Fruit fly (Drosophila melanogaster) whole organism, embryonic: ENCODE measurements around the gene Srg3.
A peak's percentile ranks its signal among the peaks of the same experiment; 100 is the strongest.

ENCODE experiments used
- ATbp ChIP-seq: fragments of 200-800 bp; sonication (Bioruptor generic); optimal IDR thresholded peaks from 2 replicates; lab custom pipeline; 2017; ENCODE audit warnings: missing biosample characterization, mild to moderate bottlenecking, missing genetic modification characterization, missing genetic modification reagents
- CG10366 ChIP-seq: fragments of 200-800 bp; sonication (Bioruptor generic); IDR thresholded peaks from 2 replicates; pipeline ENCODE4 v1.3.6; 2022; ENCODE audit warnings: missing biosample characterization, missing genetic modification characterization
- CG10431 ChIP-seq: fragments of 200-800 bp; sonication (Bioruptor generic); optimal IDR thresholded peaks from 3 replicates; lab custom pipeline; 2018; ENCODE audit warnings: missing biosample characterization, mild to moderate bottlenecking, missing genetic modification characterization
- CG10979 ChIP-seq: fragments of 200-800 bp; sonication (Bioruptor generic); optimal IDR thresholded peaks from 2 replicates; lab custom pipeline; 2018; ENCODE audit warnings: missing biosample characterization, mild to moderate bottlenecking, missing genetic modification characterization, moderate library complexity
- CG11247 ChIP-seq: fragments of 200-800 bp; sonication (Bioruptor generic); IDR thresholded peaks from 2 replicates; pipeline ENCODE4 v1.3.6; 2022; ENCODE audit warnings: missing biosample characterization, missing genetic modification characterization
- CG12744 ChIP-seq: fragments of 200-800 bp; sonication (Bioruptor generic); optimal IDR thresholded peaks from 2 replicates; lab custom pipeline; 2016; ENCODE audit warnings: missing biosample characterization, missing genetic modification characterization
- CG13424 ChIP-seq: fragments of 200-800 bp; sonication (Bioruptor generic); optimal IDR thresholded peaks from 2 replicates; lab custom pipeline; 2019; ENCODE audit warnings: missing biosample characterization, mild to moderate bottlenecking, missing genetic modification characterization, moderate library complexity
- CG17328 ChIP-seq: fragments of 200-800 bp; sonication (Bioruptor generic); IDR thresholded peaks from 2 replicates; pipeline ENCODE4 v1.3.6; 2022; ENCODE audit warnings: missing biosample characterization, missing genetic modification characterization
- CG2889 ChIP-seq: fragments of 200-800 bp; sonication (Bioruptor generic); IDR thresholded peaks from 3 replicates; pipeline ENCODE4 v1.3.6; 2022; ENCODE audit warnings: missing biosample characterization, missing genetic modification characterization
- CG30020 ChIP-seq: fragments of 200-800 bp; optimal IDR thresholded peaks from 2 replicates; lab custom pipeline; 2019; ENCODE audit warnings: missing biosample characterization, mild to moderate bottlenecking, missing genetic modification characterization, moderate library complexity
- CG3065 ChIP-seq: fragments of 200-800 bp; sonication (Bioruptor generic); optimal IDR thresholded peaks from 2 replicates; lab custom pipeline; 2016; ENCODE audit warnings: missing biosample characterization, missing genetic modification characterization
- CG32772 ChIP-seq: fragments of 200-800 bp; sonication (Bioruptor generic); IDR thresholded peaks from 2 replicates; pipeline ENCODE4 v1.3.6; 2022; ENCODE audit warnings: missing biosample characterization, missing genetic modification characterization
- CG4730 ChIP-seq: fragments of 200-800 bp; sonication (Bioruptor generic); IDR thresholded peaks from 2 replicates; pipeline ENCODE4 v1.3.6; 2022; ENCODE audit warnings: missing biosample characterization, missing genetic modification characterization
- CG7786 ChIP-seq: fragments of 200-800 bp; sonication (Bioruptor generic); optimal IDR thresholded peaks from 2 replicates; lab custom pipeline; 2016; ENCODE audit warnings: missing biosample characterization, missing genetic modification characterization
- Chrac-16 ChIP-seq: fragments of 200-800 bp; sonication (Bioruptor generic); optimal IDR thresholded peaks from 3 replicates; lab custom pipeline; 2016; ENCODE audit warnings: missing biosample characterization, missing genetic modification characterization
- Dek ChIP-seq: fragments of 200-800 bp; sonication (Bioruptor generic); optimal IDR thresholded peaks from 3 replicates; lab custom pipeline; 2019; ENCODE audit warnings: missing biosample characterization, mild to moderate bottlenecking, missing genetic modification characterization, moderate library complexity
- Dp ChIP-seq: fragments of 200-800 bp; sonication (Bioruptor generic); optimal IDR thresholded peaks from 2 replicates; lab custom pipeline; 2018; ENCODE audit warnings: missing biosample characterization, mild to moderate bottlenecking, missing genetic modification characterization, moderate library complexity
- E2f2 ChIP-seq: fragments of 200-800 bp; sonication (Bioruptor generic); IDR thresholded peaks from 2 replicates; pipeline ENCODE4 v1.3.6; 2022; ENCODE audit warnings: missing biosample characterization, missing genetic modification characterization
- Fer3 ChIP-seq: fragments of 200-800 bp; sonication (Bioruptor generic); optimal IDR thresholded peaks from 2 replicates; lab custom pipeline; 2018; ENCODE audit warnings: missing biosample characterization, mild to moderate bottlenecking, missing genetic modification characterization, moderate library complexity
- HmgZ ChIP-seq: fragments of 200-800 bp; sonication (Bioruptor generic); optimal IDR thresholded peaks from 2 replicates; lab custom pipeline; 2018; ENCODE audit warnings: missing biosample characterization, mild to moderate bottlenecking, missing genetic modification characterization
- Lhr ChIP-seq: fragments of 200-800 bp; sonication (Bioruptor generic); optimal IDR thresholded peaks from 3 replicates; lab custom pipeline; 2017; ENCODE audit warnings: mild to moderate bottlenecking, missing biosample characterization, missing genetic modification reagents, missing genetic modification characterization
- MTF-1 ChIP-seq: fragments of 200-800 bp; sonication (Bioruptor generic); optimal IDR thresholded peaks from 2 replicates; lab custom pipeline; 2018; ENCODE audit warnings: missing biosample characterization, mild to moderate bottlenecking, missing genetic modification characterization, borderline replicate concordance
- Med ChIP-seq: fragments of 200-800 bp; sonication (Bioruptor generic); peaks from one replicate; lab custom pipeline; 2016; ENCODE audit warnings: missing biosample characterization, missing genetic modification characterization, mild to moderate bottlenecking, inconsistent platforms, moderate library complexity
- NC2β ChIP-seq: fragments of 200-800 bp; sonication (Bioruptor generic); optimal IDR thresholded peaks from 2 replicates; lab custom pipeline; 2016; ENCODE audit warnings: missing biosample characterization, missing genetic modification characterization
- NK7.1 ChIP-seq: fragments of 200-800 bp; sonication (Bioruptor generic); optimal IDR thresholded peaks from 3 replicates; lab custom pipeline; 2016; ENCODE audit warnings: missing biosample characterization, missing genetic modification characterization
- Rx ChIP-seq: fragments of 200-800 bp; sonication (Bioruptor generic); IDR thresholded peaks from 2 replicates; pipeline ENCODE4 v1.3.6; 2022; ENCODE audit warnings: missing biosample characterization, missing genetic modification characterization
- Scr ChIP-seq: fragments of 200-800 bp; sonication (Bioruptor generic); IDR thresholded peaks from 2 replicates; pipeline ENCODE4 v1.3.6; 2022; ENCODE audit warnings: missing biosample characterization, missing genetic modification characterization; ENCODE audit not compliant: partially characterized antibody
- Sin3A ChIP-seq: fragments of >200 bp; optimal IDR thresholded peaks from 2 replicates; lab custom pipeline; 2018
- Taf1 ChIP-seq: fragments of 200-800 bp; sonication (Bioruptor generic); IDR thresholded peaks from 2 replicates; pipeline ENCODE4 v1.3.6; 2022; ENCODE audit warnings: missing biosample characterization, missing genetic modification characterization
- ac ChIP-seq: fragments of 200-800 bp; sonication (Bioruptor generic); optimal IDR thresholded peaks from 3 replicates; lab custom pipeline; 2017; ENCODE audit warnings: missing biosample characterization, mild to moderate bottlenecking, missing genetic modification characterization
- bowl ChIP-seq: fragments of 200-800 bp; sonication (Bioruptor generic); IDR thresholded peaks from 2 replicates; pipeline ENCODE4 v1.3.6; 2022; ENCODE audit warnings: missing biosample characterization, missing genetic modification characterization
- chif ChIP-seq, 2 experiments: fragments of 200-800 bp; sonication (Bioruptor generic); optimal IDR thresholded peaks; 3 replicates each; lab custom pipeline; 2016; ENCODE audit warnings: missing biosample characterization in 2 of 2, missing genetic modification characterization in 2 of 2
- chn ChIP-seq: fragments of 200-800 bp; sonication (Bioruptor generic); optimal IDR thresholded peaks from 2 replicates; lab custom pipeline; 2016; ENCODE audit warnings: missing biosample characterization, missing genetic modification characterization
- disco-r ChIP-seq: fragments of 200-800 bp; sonication (Bioruptor generic); optimal IDR thresholded peaks from 2 replicates; lab custom pipeline; 2016; ENCODE audit warnings: missing biosample characterization, missing genetic modification characterization
- dpn ChIP-seq, 2 experiments: fragments of 200-800 bp; sonication (Bioruptor generic); optimal IDR thresholded peaks; 3 replicates each; lab custom pipeline; 2016; ENCODE audit warnings: missing biosample characterization in 2 of 2, missing genetic modification characterization in 2 of 2
- dysf ChIP-seq: fragments of 200-800 bp; sonication (Bioruptor generic); IDR thresholded peaks from 3 replicates; pipeline ENCODE4 v1.3.6; 2022; ENCODE audit warnings: missing biosample characterization, missing genetic modification characterization
- en ChIP-seq: fragments of 200-800 bp; sonication (Bioruptor generic); optimal IDR thresholded peaks from 2 replicates; lab custom pipeline; 2016; ENCODE audit warnings: missing biosample characterization, missing genetic modification characterization
- ewg ChIP-seq: fragments of 200-800 bp; sonication (Bioruptor generic); optimal IDR thresholded peaks from 3 replicates; lab custom pipeline; 2017; ENCODE audit warnings: mild to moderate bottlenecking, missing biosample characterization, missing genetic modification reagents, missing genetic modification characterization
- fd102C ChIP-seq: fragments of 200-800 bp; sonication (Bioruptor generic); optimal IDR thresholded peaks from 2 replicates; lab custom pipeline; 2018; ENCODE audit warnings: missing biosample characterization, mild to moderate bottlenecking, missing genetic modification characterization, moderate library complexity
- lov ChIP-seq, 2 experiments: fragments of 200-800 bp in 1 of 2; fragments of >200 bp in 1 of 2; sonication (Bioruptor generic) in 1 of 2; IDR thresholded peaks in 1 of 2; optimal IDR thresholded peaks in 1 of 2; 2 replicates in 1 of 2; 3 replicates in 1 of 2; pipeline versions ENCODE4 v1.3.6 to Lab custom; 2017 to 2022; ENCODE audit warnings: missing biosample characterization in 1 of 2, missing genetic modification characterization in 1 of 2
- mirr ChIP-seq: fragments of 200-800 bp; sonication (Bioruptor generic); optimal IDR thresholded peaks from 3 replicates; lab custom pipeline; 2018; ENCODE audit warnings: missing biosample characterization, mild to moderate bottlenecking, missing genetic modification characterization
- nerfin-2 ChIP-seq: fragments of 200-800 bp; sonication (Bioruptor generic); IDR thresholded peaks from 2 replicates; pipeline ENCODE4 v1.3.6; 2022; ENCODE audit warnings: missing biosample characterization, missing genetic modification characterization; ENCODE audit not compliant: partially characterized antibody
- sens ChIP-seq: fragments of 200-800 bp; sonication (Bioruptor generic); peaks from one replicate; lab custom pipeline; 2016; ENCODE audit warnings: missing biosample characterization, missing genetic modification characterization
- slou ChIP-seq: fragments of 200-800 bp; sonication (Bioruptor generic); optimal IDR thresholded peaks from 3 replicates; lab custom pipeline; 2016; ENCODE audit warnings: missing biosample characterization, missing genetic modification characterization
- slp2 ChIP-seq: fragments of 200-800 bp; sonication (Bioruptor generic); optimal IDR thresholded peaks from 2 replicates; lab custom pipeline; 2016; ENCODE audit warnings: missing biosample characterization, missing genetic modification characterization
- trh ChIP-seq: fragments of 200-800 bp; sonication (Bioruptor generic); optimal IDR thresholded peaks from 2 replicates; lab custom pipeline; 2016; ENCODE audit warnings: missing biosample characterization, missing genetic modification characterization
- vvl ChIP-seq: fragments of 200-800 bp; sonication (Bioruptor generic); IDR thresholded peaks from 2 replicates; pipeline ENCODE4 v1.3.6; 2022; ENCODE audit warnings: missing biosample characterization, missing genetic modification characterization
- zen ChIP-seq: fragments of 200-800 bp; sonication (Bioruptor generic); optimal IDR thresholded peaks from 3 replicates; lab custom pipeline; 2018; ENCODE audit warnings: missing biosample characterization, mild to moderate bottlenecking, missing genetic modification characterization, moderate library complexity
- zfh2 ChIP-seq: fragments of 200-800 bp; sonication (Bioruptor generic); optimal IDR thresholded peaks from 2 replicates; lab custom pipeline; 2016; ENCODE audit warnings: missing biosample characterization, missing genetic modification characterization

Gene Srg3

dm6 chr3L:9441907-9442479 lies 1.0 kb upstream of the Srg3 start, which contains the start of the genes Bet3 and Nf-YA (continued):
- no peak for TF ChIP-seq ATbp (GFP tag; lab: Kevin White, UChicago)
- peak; percentile 16 for TF ChIP-seq ewg (GFP tag; lab: Kevin White, UChicago)
- peak; percentile 61 for TF ChIP-seq CG11247 (GFP tag; lab: Robert Waterston, UW)
- 0 out of 2 replicates have a peak, but pooled peaks have one; percentile 19 for TF ChIP-seq CG4730 (GFP tag; lab: Robert Waterston, UW)
- TF ChIP-seq Fer3, result peak; percentile 16
- peak; percentile 10 to 57 for TF ChIP-seq chif (GFP tag; optimal IDR thresholded peaks at IDR 0.05; lab: Kevin White, UChicago)
- TF ChIP-seq MTF-1, result peak; percentile 69
- peak; percentile 32 for TF ChIP-seq Chrac-16 (GFP tag; lab: Kevin White, UChicago)
- peak; percentile 72 for TF ChIP-seq nerfin-2
- peak; percentile 27 for TF ChIP-seq slp2 (GFP tag; lab: Kevin White, UChicago)
- TF ChIP-seq CG12744 (GFP tag; lab: Kevin White, UChicago), result peak; percentile 21
- TF ChIP-seq CG30020 (tag; lab: Kevin White, UChicago), result peak; percentile 68
- TF ChIP-seq ac (GFP tag; lab: Kevin White, UChicago), result no peak
- TF ChIP-seq CG17328 (GFP tag; lab: Robert Waterston, UW), result peak; percentile 31; the same call in 1 of the 2 replicates
- TF ChIP-seq Lhr (GFP tag; lab: Kevin White, UChicago), result peak; percentile 44
- peak; percentile 51 for TF ChIP-seq zfh2 (GFP tag; lab: Kevin White, UChicago)
- no peak for TF ChIP-seq CG2889
- no peak for TF ChIP-seq Taf1 (GFP tag; lab: Robert Waterston, UW)
- peak; percentile 65 to 68 for TF ChIP-seq dpn (GFP tag; optimal IDR thresholded peaks at IDR 0.05; lab: Kevin White, UChicago)
- no peak for TF ChIP-seq en (GFP tag; lab: Kevin White, UChicago)
- TF ChIP-seq CG10979, result peak; percentile 47
- TF ChIP-seq trh (GFP tag; lab: Kevin White, UChicago), result no peak
- peak; percentile 46 for TF ChIP-seq Dp (GFP tag; lab: Kevin White, UChicago)
- peak; percentile 94 for TF ChIP-seq Med
- peak; percentile 11 for TF ChIP-seq fd102C (GFP tag; lab: Kevin White, UChicago)
- TF ChIP-seq CG10431, result peak; percentile 8
- TF ChIP-seq CG13424, result peak; percentile 55
- peak; percentile 58 for TF ChIP-seq HmgZ (tag; lab: Kevin White, UChicago)
- TF ChIP-seq lov (optimal IDR thresholded peaks at IDR 0.05; lab: Kevin White, UChicago), result no peak
- 0 out of 3 replicates have a peak, but pooled peaks have one; percentile 24 for TF ChIP-seq lov (GFP tag; IDR thresholded peaks at IDR 0.05; lab: Robert Waterston, UW)
- peak; percentile 38 for TF ChIP-seq Sin3A
- TF ChIP-seq mirr, result no peak
- peak; percentile 3 for TF ChIP-seq CG3065 (GFP tag; lab: Kevin White, UChicago)
- TF ChIP-seq NC2β (GFP tag; lab: Kevin White, UChicago), result peak; percentile 25
- TF ChIP-seq NK7.1 (GFP tag; lab: Kevin White, UChicago), result no peak
- peak; percentile 31 for TF ChIP-seq zen
- TF ChIP-seq CG7786 (GFP tag; lab: Kevin White, UChicago), result peak; percentile 51
- peak; percentile 47 for TF ChIP-seq Dek (tag; lab: Kevin White, UChicago)
- no peak for TF ChIP-seq bowl (GFP tag; lab: Robert Waterston, UW)
- peak; percentile 41 for TF ChIP-seq slou (GFP tag; lab: Kevin White, UChicago)
- TF ChIP-seq Rx (GFP tag; lab: Robert Waterston, UW), result 0 out of 2 replicates have a peak, but pooled peaks have one; percentile 33
- peak; percentile 68; the same call in 1 of the 2 replicates for TF ChIP-seq vvl
- peak; percentile 31; the same call in 1 of the 3 replicates for TF ChIP-seq dysf (GFP tag; lab: Robert Waterston, UW)
- TF ChIP-seq sens, result peak; percentile 92
- TF ChIP-seq E2f2 (GFP tag; lab: Robert Waterston, UW), result peak; percentile 34; the same call in 1 of the 2 replicates
- TF ChIP-seq disco-r (GFP tag; lab: Kevin White, UChicago), result no peak
- peak; percentile 82 for TF ChIP-seq Scr (GFP tag; lab: Robert Waterston, UW)
- TF ChIP-seq CG32772 (GFP tag; lab: Robert Waterston, UW), result peak; percentile 61
- peak; percentile 66 for TF ChIP-seq chn (GFP tag; lab: Kevin White, UChicago)
- TF ChIP-seq CG10366 (GFP tag; lab: Robert Waterston, UW), result peak; percentile 45
